Worm (Caenorhabditis elegans) whole organism, young adult: Measurements from ENCODE around the gene ZK550.6.

Experiments used
- B0019.2 ChIP-seq: fragments of 200-800 bp; sonication (Bioruptor generic); conservative IDR thresholded peaks from 2 replicates; pipeline ENCODE4 v1.3.6; 2022; ENCODE audit warnings: missing genetic modification reagents, missing genetic modification characterization, missing compliant biosample characterization
- C17E4.6 ChIP-seq: fragments of 200-800 bp; sonication (Bioruptor generic); IDR thresholded peaks from 2 replicates; pipeline ENCODE4 v1.3.6; 2022; ENCODE audit warnings: missing genetic modification reagents, missing genetic modification characterization, missing compliant biosample characterization
- F22D6.2 ChIP-seq: sonication (generic microtip); optimal IDR thresholded peaks from 2 replicates; lab custom pipeline; 2016; ENCODE audit warnings: mild to moderate bottlenecking, missing genetic modification characterization, missing compliant biosample characterization
- F33H1.4 ChIP-seq: fragments of 200-800 bp; sonication (Bioruptor generic); IDR thresholded peaks from 2 replicates; pipeline ENCODE4 v1.3.6; 2022; ENCODE audit warnings: missing genetic modification reagents, missing genetic modification characterization, missing compliant biosample characterization
- F57A8.1 ChIP-seq: fragments of 200-800 bp; sonication (Bioruptor generic); optimal IDR thresholded peaks from 2 replicates; lab custom pipeline; 2018; ENCODE audit warnings: mild to moderate bottlenecking, missing genetic modification characterization, moderate library complexity, missing compliant biosample characterization
- F57C9.4 ChIP-seq: sonication (generic microtip); optimal IDR thresholded peaks from 2 replicates; lab custom pipeline; 2017; ENCODE audit warnings: mild to moderate bottlenecking, missing genetic modification characterization, missing compliant biosample characterization
- K12H6.12 ChIP-seq: fragments of 200-800 bp; sonication (Bioruptor generic); optimal IDR thresholded peaks from 2 replicates; lab custom pipeline; 2018; ENCODE audit warnings: mild to moderate bottlenecking, missing genetic modification characterization, missing compliant biosample characterization
- T07F8.4 ChIP-seq: sonication (generic microtip); optimal IDR thresholded peaks from 2 replicates; lab custom pipeline; 2016; ENCODE audit warnings: mild to moderate bottlenecking, missing genetic modification characterization, moderate library complexity, missing compliant biosample characterization
- Y53G8AR.9 ChIP-seq: fragments of 200-800 bp; sonication (Bioruptor generic); conservative IDR thresholded peaks from 2 replicates; pipeline ENCODE4 v1.3.6; 2022; ENCODE audit warnings: missing genetic modification reagents, missing genetic modification characterization, missing compliant biosample characterization
- Y56A3A.18 ChIP-seq: fragments of 200-800 bp; sonication (Bioruptor generic); IDR thresholded peaks from 2 replicates; pipeline ENCODE4 v1.3.6; 2022; ENCODE audit warnings: missing genetic modification reagents, missing genetic modification characterization, missing compliant biosample characterization
- Y95B8A.8 ChIP-seq: fragments of 200-800 bp; sonication (Bioruptor generic); IDR thresholded peaks from 2 replicates; pipeline ENCODE4 v1.3.6; 2022; ENCODE audit warnings: missing genetic modification reagents, missing genetic modification characterization, missing compliant biosample characterization
- akir-1 ChIP-seq: fragments of 200-800 bp; sonication (Bioruptor generic); optimal IDR thresholded peaks from 2 replicates; lab custom pipeline; 2018; ENCODE audit warnings: mild to moderate bottlenecking, missing genetic modification characterization, moderate library complexity, missing compliant biosample characterization
- aptf-3 ChIP-seq: fragments of 200-800 bp; sonication (Bioruptor generic); IDR thresholded peaks from 2 replicates; pipeline ENCODE4 v1.3.6; 2022; ENCODE audit warnings: missing genetic modification characterization, missing compliant biosample characterization
- atf-7 ChIP-seq: sonication (generic microtip); optimal IDR thresholded peaks from 2 replicates; lab custom pipeline; 2017; ENCODE audit warnings: mild to moderate bottlenecking, missing genetic modification characterization, missing compliant biosample characterization
- athp-1 ChIP-seq: sonication (generic microtip); optimal IDR thresholded peaks from 2 replicates; lab custom pipeline; 2017; ENCODE audit warnings: mild to moderate bottlenecking, missing genetic modification characterization, missing compliant biosample characterization
- bed-2 ChIP-seq: fragments of 200-800 bp; sonication (Bioruptor generic); IDR thresholded peaks from 2 replicates; pipeline ENCODE4 v1.3.6; 2022; ENCODE audit warnings: missing genetic modification reagents, missing genetic modification characterization, missing compliant biosample characterization
- ccch-3 ChIP-seq: fragments of 200-800 bp; sonication (Bioruptor generic); optimal IDR thresholded peaks from 2 replicates; lab custom pipeline; 2018; ENCODE audit warnings: mild to moderate bottlenecking, missing genetic modification characterization, missing compliant biosample characterization
- cebp-2 ChIP-seq: fragments of 200-800 bp; sonication (Bioruptor generic); IDR thresholded peaks from 2 replicates; pipeline ENCODE4 v1.3.6; 2022; ENCODE audit warnings: missing genetic modification characterization, missing compliant biosample characterization
- ceh-100 ChIP-seq: fragments of 200-800 bp; sonication (Bioruptor generic); IDR thresholded peaks from 2 replicates; pipeline ENCODE4 v1.3.6; 2022; ENCODE audit warnings: missing genetic modification reagents, missing genetic modification characterization, missing compliant biosample characterization
- ceh-58 ChIP-seq: fragments of 200-800 bp; sonication (Bioruptor generic); IDR thresholded peaks from 2 replicates; pipeline ENCODE4 v1.3.6; 2022; ENCODE audit warnings: missing genetic modification characterization, missing compliant biosample characterization
- dox-1 ChIP-seq: fragments of 200-800 bp; sonication (Bioruptor generic); IDR thresholded peaks from 2 replicates; pipeline ENCODE4 v1.3.6; 2022; ENCODE audit warnings: missing genetic modification reagents, missing genetic modification characterization, missing compliant biosample characterization
- egl-44 ChIP-seq: fragments of 200-800 bp; sonication (Bioruptor generic); IDR thresholded peaks from 2 replicates; pipeline ENCODE4 v1.3.6; 2022; ENCODE audit warnings: missing genetic modification reagents, missing genetic modification characterization, missing compliant biosample characterization
- ekl-4 ChIP-seq: fragments of 200-800 bp; sonication (Bioruptor generic); IDR thresholded peaks from 2 replicates; pipeline ENCODE4 v1.3.6; 2022; ENCODE audit warnings: missing genetic modification reagents, missing genetic modification characterization, missing compliant biosample characterization
- gei-17 ChIP-seq: fragments of 200-800 bp; sonication (Bioruptor generic); optimal IDR thresholded peaks from 2 replicates; lab custom pipeline; 2018; ENCODE audit warnings: mild to moderate bottlenecking, missing genetic modification characterization, missing compliant biosample characterization
- hmg-1.2 ChIP-seq: fragments of 200-800 bp; sonication (Bioruptor generic); IDR thresholded peaks from 2 replicates; pipeline ENCODE4 v1.3.6; 2022; ENCODE audit warnings: missing genetic modification reagents, missing genetic modification characterization, missing compliant biosample characterization
- lin-54 ChIP-seq: fragments of 200-800 bp; sonication (Bioruptor generic); optimal IDR thresholded peaks from 2 replicates; lab custom pipeline; 2018; ENCODE audit warnings: mild to moderate bottlenecking, missing genetic modification characterization, missing compliant biosample characterization
- madf-3 ChIP-seq: fragments of 200-800 bp; sonication (Bioruptor generic); IDR thresholded peaks from 2 replicates; pipeline ENCODE4 v1.3.6; 2022; ENCODE audit warnings: missing genetic modification reagents, missing genetic modification characterization, missing compliant biosample characterization
- madf-6 ChIP-seq: fragments of 200-800 bp; sonication (Bioruptor generic); IDR thresholded peaks from 2 replicates; pipeline ENCODE4 v1.3.6; 2022; ENCODE audit warnings: missing genetic modification reagents, missing genetic modification characterization, missing compliant biosample characterization
- mcd-1 ChIP-seq: fragments of 200-800 bp; sonication (Bioruptor generic); IDR thresholded peaks from 2 replicates; pipeline ENCODE4 v1.3.6; 2022; ENCODE audit warnings: missing genetic modification reagents, missing genetic modification characterization, missing compliant biosample characterization
- mes-4 ChIP-seq: sonication (generic microtip); optimal IDR thresholded peaks from 2 replicates; lab custom pipeline; 2016; ENCODE audit warnings: missing genotype, missing genetic modification characterization, missing compliant biosample characterization
- nfya-2 ChIP-seq: fragments of 200-800 bp; sonication (Bioruptor generic); IDR thresholded peaks from 2 replicates; pipeline ENCODE4 v1.3.6; 2022; ENCODE audit warnings: missing genetic modification reagents, missing genetic modification characterization, missing compliant biosample characterization
- nhr-80 ChIP-seq: sonication (generic microtip); optimal IDR thresholded peaks from 2 replicates; lab custom pipeline; 2016; ENCODE audit warnings: missing genetic modification characterization, missing compliant biosample characterization
- nhr-90 ChIP-seq: sonication (generic microtip); optimal IDR thresholded peaks from 2 replicates; lab custom pipeline; 2016; ENCODE audit warnings: missing genotype, mild to moderate bottlenecking, missing genetic modification characterization, missing compliant biosample characterization
- pbrm-1 ChIP-seq: fragments of 200-800 bp; sonication (Bioruptor generic); IDR thresholded peaks from 2 replicates; pipeline ENCODE4 v1.3.6; 2022; ENCODE audit warnings: missing genetic modification reagents, missing genetic modification characterization, missing compliant biosample characterization
- rcor-1 ChIP-seq: fragments of 200-800 bp; sonication (Bioruptor generic); IDR thresholded peaks from 2 replicates; pipeline ENCODE4 v1.3.6; 2022; ENCODE audit warnings: missing genetic modification reagents, missing genetic modification characterization, missing compliant biosample characterization
- snpc-3.4 ChIP-seq: sonication (generic microtip); optimal IDR thresholded peaks from 2 replicates; lab custom pipeline; 2017; ENCODE audit warnings: missing genetic modification characterization, mild to moderate bottlenecking, missing compliant biosample characterization, antibody characterized with exemption, moderate library complexity, missing genotype, missing genetic modification reagents
- snpc-4 ChIP-seq, 5 experiments: fragments of 150-350 bp in 1 of 5; sonication (generic microtip) in 4 of 5; optimal IDR thresholded peaks; 2 replicates each; lab custom pipeline; 2014 to 2018; ENCODE audit warnings: missing genetic modification characterization in 5 of 5, missing biosample characterization in 3 of 5, antibody characterized with exemption in 2 of 5, mild to moderate bottlenecking in 2 of 5, missing compliant biosample characterization in 2 of 5, missing genotype in 2 of 5, moderate library complexity in 2 of 5, missing genetic modification reagents in 1 of 5
- somi-1 ChIP-seq: fragments of 200-800 bp; sonication (Bioruptor generic); optimal IDR thresholded peaks from 2 replicates; lab custom pipeline; 2018; ENCODE audit warnings: mild to moderate bottlenecking, missing genetic modification characterization, missing compliant biosample characterization
- tbp1 ChIP-seq: fragments of 200-800 bp; sonication (Bioruptor generic); optimal IDR thresholded peaks from 2 replicates; lab custom pipeline; 2018; ENCODE audit warnings: mild to moderate bottlenecking, missing genetic modification characterization, missing compliant biosample characterization
- tbx-9 ChIP-seq: sonication (generic microtip); optimal IDR thresholded peaks from 2 replicates; lab custom pipeline; 2016; ENCODE audit warnings: borderline replicate concordance, missing genetic modification characterization, inconsistent platforms, missing compliant biosample characterization
- unc-130 ChIP-seq: sonication (generic microtip); optimal IDR thresholded peaks from 2 replicates; lab custom pipeline; 2016; ENCODE audit warnings: missing genetic modification reagents, missing genetic modification characterization, missing compliant biosample characterization
- xnd-1 ChIP-seq: sonication (generic microtip); optimal IDR thresholded peaks from 2 replicates; lab custom pipeline; 2016; ENCODE audit warnings: missing genotype, missing genetic modification reagents, missing genetic modification characterization, missing compliant biosample characterization
- zfh-2 ChIP-seq: fragments of 200-800 bp; sonication (Bioruptor generic); conservative IDR thresholded peaks from 2 replicates; pipeline ENCODE4 v1.3.6; 2022; ENCODE audit warnings: missing genetic modification reagents, missing genetic modification characterization, missing compliant biosample characterization
- ztf-18 ChIP-seq: sonication (generic microtip); optimal IDR thresholded peaks from 2 replicates; lab custom pipeline; 2016; ENCODE audit warnings: missing genotype, mild to moderate bottlenecking, missing genetic modification characterization, missing compliant biosample characterization

The ZK550.6 gene

DNA sequence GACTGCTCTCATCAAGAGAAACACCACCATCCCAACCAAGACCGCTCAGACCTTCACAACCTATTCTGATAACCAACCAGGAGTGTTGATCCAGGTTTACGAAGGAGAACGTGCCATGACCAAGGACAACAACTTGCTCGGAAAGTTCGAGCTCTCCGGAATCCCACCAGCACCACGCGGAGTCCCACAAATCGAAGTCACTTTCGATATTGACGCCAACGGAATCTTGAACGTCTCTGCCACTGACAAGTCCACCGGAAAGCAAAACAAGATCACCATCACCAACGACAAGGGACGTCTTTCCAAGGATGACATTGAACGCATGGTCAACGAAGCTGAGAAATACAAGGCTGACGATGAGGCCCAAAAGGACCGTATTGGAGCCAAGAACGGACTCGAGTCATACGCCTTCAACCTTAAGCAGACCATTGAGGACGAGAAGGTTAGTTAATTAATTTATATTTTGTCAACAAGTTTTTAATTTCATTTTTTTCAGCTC is 18.2 kb upstream of the ZK550.6 start (continued):
- TF ChIP-seq unc-130 (GFP tag; lab: Kevin White, UChicago) (no peak), F22D6.2 (tag; lab: Kevin White, UChicago) (no peak), atf-7 (tag; lab: Kevin White, UChicago) (no peak), gei-17 (GFP tag; lab: Kevin White, UChicago) (no peak), tbp1 (GFP tag; lab: Kevin White, UChicago) (no peak), T07F8.4 (tag; lab: Kevin White, UChicago) (no peak), ekl-4 (GFP tag; lab: Robert Waterston, UW) (0 out of 2 replicates have a peak, but pooled peaks have one; percentile 6), ccch-3 (GFP tag; lab: Kevin White, UChicago) (no peak), hmg-1.2 (GFP tag; lab: Robert Waterston, UW) (no peak), xnd-1 (tag; lab: Kevin White, UChicago) (no peak), nhr-80 (tag; lab: Kevin White, UChicago) (no peak), somi-1 (GFP tag; lab: Kevin White, UChicago) (no peak), athp-1 (no peak), nhr-90 (tag; lab: Kevin White, UChicago) (no peak), F57C9.4 (no peak), egl-44 (GFP tag; lab: Robert Waterston, UW) (no peak), F57A8.1 (GFP tag; lab: Kevin White, UChicago) (peak; percentile 10), snpc-3.4 (tag; lab: Kevin White, UChicago) (no peak), mes-4 (tag; lab: Kevin White, UChicago) (no peak), Y56A3A.18 (GFP tag; lab: Robert Waterston, UW) (no peak), madf-3 (peak; percentile 2; the same call in 1 of the 2 replicates), madf-6 (GFP tag; lab: Robert Waterston, UW) (no peak), akir-1 (GFP tag; lab: Kevin White, UChicago) (no peak)

DNA sequence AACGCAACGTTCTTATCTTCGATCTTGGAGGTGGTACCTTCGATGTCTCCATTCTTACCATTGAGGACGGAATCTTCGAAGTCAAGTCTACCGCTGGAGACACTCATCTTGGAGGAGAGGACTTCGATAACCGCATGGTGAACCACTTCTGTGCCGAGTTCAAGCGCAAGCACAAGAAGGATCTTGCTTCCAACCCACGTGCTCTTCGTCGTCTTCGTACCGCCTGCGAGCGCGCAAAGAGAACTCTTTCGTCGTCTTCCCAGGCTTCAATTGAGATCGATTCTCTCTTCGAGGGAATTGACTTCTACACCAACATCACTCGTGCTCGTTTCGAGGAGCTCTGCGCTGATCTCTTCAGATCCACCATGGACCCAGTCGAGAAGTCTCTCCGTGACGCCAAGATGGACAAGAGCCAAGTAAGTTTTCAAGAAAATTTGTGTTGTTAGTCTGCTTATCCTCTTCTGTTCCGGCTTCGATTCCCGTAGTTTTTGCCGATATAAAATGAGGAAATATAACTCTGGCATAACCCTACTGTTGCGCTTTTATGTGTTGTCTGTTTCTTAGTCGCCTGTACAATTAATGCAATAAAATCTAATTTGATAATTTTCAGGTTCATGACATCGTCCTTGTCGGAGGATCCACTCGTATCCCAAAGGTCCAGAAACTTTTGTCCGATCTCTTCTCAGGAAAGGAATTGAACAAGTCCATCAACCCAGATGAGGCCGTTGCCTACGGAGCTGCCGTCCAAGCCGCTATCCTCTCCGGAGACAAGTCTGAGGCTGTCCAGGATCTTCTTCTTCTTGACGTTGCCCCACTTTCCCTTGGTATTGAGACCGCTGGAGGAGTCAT is 17.5 kb upstream of the ZK550.6 start:
- TF ChIP-seq madf-6 (GFP tag; lab: Robert Waterston, UW) (peak; percentile 67; the same call in 1 of the 2 replicates), bed-2 (GFP tag; lab: Robert Waterston, UW) (0 out of 2 replicates have a peak, but pooled peaks have one; percentile 6), ceh-58 (GFP tag; lab: Robert Waterston, UW) (peak; percentile 71), athp-1 (peak; percentile 52), Y95B8A.8 (GFP tag; lab: Robert Waterston, UW) (peak; percentile 65; the same call in 1 of the 2 replicates), tbx-9 (tag; lab: Kevin White, UChicago) (no peak), atf-7 (tag; lab: Kevin White, UChicago) (peak; percentile 30), mcd-1 (GFP tag; lab: Robert Waterston, UW) (peak; percentile 49), snpc-4 (GFP tag; optimal IDR thresholded peaks at IDR 0.05; lab: Kevin White, UChicago) (no peak), snpc-4 (tag; optimal IDR thresholded peaks at IDR 0.05; lab: Kevin White, UChicago) (peak in 2 of 4 experiments; percentile 18 to 59), nfya-2 (GFP tag; lab: Robert Waterston, UW) (0 out of 2 replicates have a peak, but pooled peaks have one; percentile 24), K12H6.12 (tag; lab: Kevin White, UChicago) (peak; percentile 0), zfh-2 (GFP tag; lab: Robert Waterston, UW) (peak; percentile 68), B0019.2 (0 out of 2 replicates have a peak, but pooled peaks have one; percentile 31), ztf-18 (tag; lab: Kevin White, UChicago) (peak; percentile 20), ceh-100 (peak; percentile 31; the same call in 1 of the 2 replicates), Y53G8AR.9 (GFP tag; lab: Robert Waterston, UW) (peak; percentile 70), rcor-1 (peak; percentile 7; the same call in 1 of the 2 replicates), pbrm-1 (GFP tag; lab: Robert Waterston, UW) (peak; percentile 23), F33H1.4 (GFP tag; lab: Robert Waterston, UW) (no peak), cebp-2 (GFP tag; lab: Robert Waterston, UW) (peak; percentile 22; the same call in 1 of the 2 replicates), C17E4.6 (GFP tag; lab: Robert Waterston, UW) (0 out of 2 replicates have a peak, but pooled peaks have one; percentile 12), dox-1 (GFP tag; lab: Robert Waterston, UW) (peak; percentile 4), aptf-3 (GFP tag; lab: Robert Waterston, UW) (0 out of 2 replicates have a peak, but pooled peaks have one; percentile 8), lin-54 (GFP tag; lab: Kevin White, UChicago) (peak; percentile 66), madf-3 (peak; percentile 79)
